Fruit fly (Drosophila melanogaster): ENCODE data around the gene CG32152.

Gene CG32152

dm6 chr3L:16159161-16160072 is 15.6 kb upstream of the CG32152 start (continued):
- TF ChIP-seq CG13894 (tag; optimal IDR thresholded peaks at IDR 0.05) (peak; percentile 77), mam (GFP tag; optimal IDR thresholded peaks at IDR 0.05) (no peak), Fer1 (GFP tag; optimal IDR thresholded peaks at IDR 0.05) (no peak), Dfd (GFP tag; optimal IDR thresholded peaks at IDR 0.05) (no peak), CG34376 (GFP tag; optimal IDR thresholded peaks at IDR 0.05) (peak; percentile 14), tna (GFP tag; IDR thresholded peaks at IDR 0.05; ENCODE audit: partially characterized antibody) (no peak), chinmo (GFP tag; IDR thresholded peaks at IDR 0.05; ENCODE audit: partially characterized antibody) (0 out of 4 replicates have a peak, but pooled peaks have one; percentile 13), CG9876 (GFP tag; optimal IDR thresholded peaks at IDR 0.05) (no peak), sqz (GFP tag; optimal IDR thresholded peaks at IDR 0.05) (peak; percentile 1), Rfx (GFP tag; IDR thresholded peaks at IDR 0.05) (0 out of 2 replicates have a peak, but pooled peaks have one; percentile 6)

dm6 chr3L:16158322-16158721 is 14.5 kb upstream of the CG32152 start:
- TF ChIP-seq CG8290 (GFP tag; optimal IDR thresholded peaks at IDR 0.05) (no peak), CG8290 (tag; optimal IDR thresholded peaks at IDR 0.05) (peak in 1 of 2 experiments; percentile 33), CG6654 (GFP tag; optimal IDR thresholded peaks at IDR 0.05) (no peak), Dfd (GFP tag; optimal IDR thresholded peaks at IDR 0.05) (no peak), Atf3 (GFP tag; optimal IDR thresholded peaks at IDR 0.05) (no peak), Optix (GFP tag; IDR thresholded peaks at IDR 0.05) (no peak), dmrt99B (tag; optimal IDR thresholded peaks at IDR 0.05) (no peak), C15 (GFP tag; IDR thresholded peaks at IDR 0.05) (no peak), ash1 (GFP tag; optimal IDR thresholded peaks at IDR 0.05) (no peak), CG1647 (GFP tag; optimal IDR thresholded peaks at IDR 0.05) (no peak), CG16815 (GFP tag; optimal IDR thresholded peaks at IDR 0.05) (no peak), HLH4C (GFP tag; IDR thresholded peaks at IDR 0.05; ENCODE audit: partially characterized antibody) (peak; percentile 78), CG2712 (tag; optimal IDR thresholded peaks at IDR 0.05) (no peak), zen (tag; optimal IDR thresholded peaks at IDR 0.05) (no peak), CG30403 (GFP tag; optimal IDR thresholded peaks at IDR 0.05) (no peak), Aef1 (GFP tag; IDR thresholded peaks at IDR 0.05) (no peak), Drgx (GFP tag; IDR thresholded peaks at IDR 0.05) (peak; percentile 13; the same call in 1 of the 2 replicates), Sry-δ (GFP tag; optimal IDR thresholded peaks at IDR 0.05) (no peak), CG15601 (tag; optimal IDR thresholded peaks at IDR 0.05) (no peak), Bgb (GFP tag; IDR thresholded peaks at IDR 0.05; ENCODE audit: partially characterized antibody) (peak; percentile 61), CG10543 (GFP tag; optimal IDR thresholded peaks at IDR 0.05) (peak; percentile 52), crol (GFP tag; IDR thresholded peaks at IDR 0.05) (peak; percentile 87), ssp (GFP tag; IDR thresholded peaks at IDR 0.05) (no peak), CG6791 (GFP tag; IDR thresholded peaks at IDR 0.05; ENCODE audit: partially characterized antibody) (peak; percentile 35; the same call in 1 of the 3 replicates), dm (GFP tag; optimal IDR thresholded peaks at IDR 0.05) (no peak), MBD-R2 (GFP tag; IDR thresholded peaks at IDR 0.05) (no peak), ems (GFP tag; optimal IDR thresholded peaks at IDR 0.05) (no peak), stwl (tag; optimal IDR thresholded peaks at IDR 0.05) (no peak), CG12942 (GFP tag; optimal IDR thresholded peaks at IDR 0.05) (no peak), CG2202 (tag; optimal IDR thresholded peaks at IDR 0.05) (no peak), sc (optimal IDR thresholded peaks at IDR 0.05) (no peak), sc (GFP tag; optimal IDR thresholded peaks at IDR 0.05) (no peak), CG12391 (tag; optimal IDR thresholded peaks at IDR 0.05) (no peak), klu (GFP tag; IDR thresholded peaks at IDR 0.05) (0 out of 2 replicates have a peak, but pooled peaks have one; percentile 13), lov (optimal IDR thresholded peaks at IDR 0.05) (no peak), lov (GFP tag; IDR thresholded peaks at IDR 0.05) (no peak), corto (GFP tag; optimal IDR thresholded peaks at IDR 0.05) (no peak), Opbp (GFP tag; IDR thresholded peaks at IDR 0.05; ENCODE audit: partially characterized antibody) (0 out of 3 replicates have a peak, but pooled peaks have one; percentile 29), ttk (GFP tag; IDR thresholded peaks at IDR 0.05) (peak; percentile 26; the same call in 1 of the 2 replicates), Rfx (GFP tag; IDR thresholded peaks at IDR 0.05) (0 out of 2 replicates have a peak, but pooled peaks have one; percentile 6)
